Worm (Caenorhabditis elegans): ENCODE data around the gene C28A5.6.

- TF ChIP-seq him-1 (tag; optimal IDR thresholded peaks at IDR 0.05) (no peak), W03F9.2 (tag; optimal IDR thresholded peaks at IDR 0.05) (no peak)
Measured at ce11 chrIII:4474908-4475307, 45.6 kb upstream of the C28A5.6 start, which contains the start of gene ifet-1.

Data from whole organism, L4/young adult.